Fruit fly (Drosophila melanogaster): Measurements from ENCODE around the gene CG31296.

The CG31296 gene

DNA sequence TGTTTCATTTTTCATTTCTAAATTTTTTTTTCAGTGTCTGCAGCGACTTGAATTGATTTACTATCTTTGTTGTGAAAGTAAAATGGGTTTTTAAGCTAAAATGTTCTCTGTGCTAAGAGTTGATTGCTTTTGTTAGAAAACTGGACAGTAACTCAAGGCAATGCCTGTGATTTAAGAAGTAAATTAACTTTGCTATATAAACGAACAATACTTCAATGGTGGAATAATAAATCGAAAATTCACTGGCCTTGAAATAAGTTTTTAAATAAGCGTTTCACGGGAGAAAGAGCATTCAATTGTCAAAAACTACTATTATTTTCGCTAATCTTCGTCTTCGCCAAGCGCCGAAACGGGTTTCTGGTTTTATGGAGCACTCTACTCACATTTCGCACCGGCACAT, 9.7 kb upstream of the CG31296 start:
- no peak for TF ChIP-seq psq (GFP tag; optimal IDR thresholded peaks at IDR 0.05)
- peak; percentile 2 for TF ChIP-seq rgr (GFP tag; optimal IDR thresholded peaks at IDR 0.05)
- TF ChIP-seq fru (GFP tag; optimal IDR thresholded peaks at IDR 0.05) = peak; percentile 6
- TF ChIP-seq foxo (GFP tag; optimal IDR thresholded peaks at IDR 0.05) = peak in 1 of 2 experiments; percentile 22
- no peak for TF ChIP-seq Dfd (GFP tag; optimal IDR thresholded peaks at IDR 0.05)
- peak; percentile 16 for TF ChIP-seq ey (GFP tag; optimal IDR thresholded peaks at IDR 0.05)

DNA sequence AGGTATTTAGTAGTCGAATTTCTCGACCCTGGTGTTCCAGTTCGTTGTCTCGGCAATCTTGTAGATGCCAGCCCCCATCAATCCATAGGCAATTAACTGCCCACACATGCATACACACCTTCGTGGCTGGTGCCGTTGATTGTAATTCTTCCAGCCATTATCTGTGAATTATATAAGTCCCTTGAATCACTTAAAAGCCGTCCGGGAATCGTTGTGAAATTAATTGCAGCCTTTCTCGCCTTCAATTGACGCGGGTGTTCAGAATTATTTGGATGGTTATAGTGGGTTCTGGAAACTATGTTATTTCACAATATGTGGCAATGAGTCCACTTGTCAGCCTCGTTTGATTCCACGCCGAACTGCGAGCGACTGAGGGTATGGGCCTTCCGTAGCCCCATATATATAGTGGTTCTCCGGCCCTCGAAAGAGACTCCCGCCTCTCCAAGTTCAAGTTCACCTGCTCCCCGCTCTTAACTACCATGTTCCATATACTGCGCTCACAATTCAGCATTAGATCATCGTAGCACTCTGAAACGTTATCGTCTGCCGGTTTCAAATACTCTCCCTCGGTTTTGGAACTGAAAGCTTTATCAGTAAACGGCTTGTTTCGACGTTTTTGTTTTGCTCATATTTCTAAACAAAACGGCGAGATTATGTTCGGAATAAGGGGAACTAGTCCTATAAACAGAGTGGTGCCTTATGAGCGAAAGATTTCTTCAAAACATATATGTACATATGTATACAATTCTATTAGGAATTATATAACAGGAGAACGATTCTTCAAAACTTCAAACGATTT, 5.8 kb upstream of the CG31296 start, which contains the start of gene AOX1:
TSS of gene AOX1 (minus strand) at position 375 of the 799 bp plus-strand sequence.
- no peak for TF ChIP-seq dmrt93B (GFP tag; optimal IDR thresholded peaks at IDR 0.05)
- no peak for TF ChIP-seq Sp1 (GFP tag; optimal IDR thresholded peaks at IDR 0.05)
- no peak for TF ChIP-seq ey (GFP tag; optimal IDR thresholded peaks at IDR 0.05)
- TF ChIP-seq GATAd (GFP tag; optimal IDR thresholded peaks at IDR 0.05) = no peak
- TF ChIP-seq tai (GFP tag; optimal IDR thresholded peaks at IDR 0.05) = no peak
- TF ChIP-seq Dif (GFP tag; optimal IDR thresholded peaks at IDR 0.05; ENCODE audit: partially characterized antibody) = peak; percentile 62
- TF ChIP-seq dl (GFP tag; optimal IDR thresholded peaks at IDR 0.05; ENCODE audit: insufficient read depth in 1 of 2, partially characterized antibody in 2 of 2) = no peak
- no peak for TF ChIP-seq N (GFP tag; optimal IDR thresholded peaks at IDR 0.05)

DNA sequence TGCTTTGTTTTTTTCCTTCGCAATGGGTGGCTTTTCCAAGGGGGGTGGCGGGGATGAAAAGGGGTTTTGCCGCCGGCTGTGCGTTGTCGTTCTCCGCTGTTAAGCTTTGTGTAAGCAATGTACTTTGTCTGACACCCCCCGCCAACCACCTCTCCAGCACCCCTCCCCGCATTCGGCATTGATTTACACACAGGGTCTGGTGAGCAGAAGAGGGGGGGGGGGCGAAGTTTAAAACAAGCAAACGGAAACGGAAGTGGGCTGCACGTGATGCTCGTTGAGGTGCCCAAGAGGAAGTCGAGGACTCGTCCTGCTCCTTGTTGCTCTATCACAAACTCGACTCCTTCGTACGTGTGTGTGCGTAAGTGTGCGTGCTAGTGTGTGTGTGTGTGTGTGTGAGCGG, 14.2 kb downstream of the CG31296 start:
- TF ChIP-seq Vsx2 (GFP tag; optimal IDR thresholded peaks at IDR 0.05; ENCODE audit: partially characterized antibody) (no peak), sv (GFP tag; optimal IDR thresholded peaks at IDR 0.05) (no peak), br (GFP tag; optimal IDR thresholded peaks at IDR 0.05) (no peak), ey (GFP tag; optimal IDR thresholded peaks at IDR 0.05) (no peak), N (GFP tag; optimal IDR thresholded peaks at IDR 0.05) (no peak), brk (GFP tag; optimal IDR thresholded peaks at IDR 0.05) (no peak), CrebA (GFP tag; optimal IDR thresholded peaks at IDR 0.05; ENCODE audit: borderline replicate concordance) (no peak), woc (GFP tag; optimal IDR thresholded peaks at IDR 0.05) (no peak), Dfd (GFP tag; optimal IDR thresholded peaks at IDR 0.05) (no peak)

DNA sequence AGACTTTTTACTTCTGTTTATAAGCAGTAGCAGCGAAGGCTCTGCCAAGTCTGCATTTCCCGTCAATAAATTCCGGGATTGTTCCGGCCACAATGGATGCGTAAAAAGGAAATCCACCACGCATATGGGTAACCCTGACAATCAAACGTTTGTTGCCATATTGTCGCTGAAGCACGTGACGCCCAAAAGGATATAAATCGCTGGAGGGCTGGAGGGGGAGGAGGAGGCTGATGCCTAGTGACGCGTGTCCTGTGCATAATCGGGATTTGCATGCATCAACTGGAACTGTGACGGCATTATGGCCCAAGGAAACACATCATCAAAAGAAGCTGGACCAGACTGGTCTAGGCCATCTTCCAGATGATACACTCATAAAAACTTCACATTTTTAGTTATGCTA, 18.1 kb downstream of the CG31296 start:
- TF ChIP-seq rgr (GFP tag; optimal IDR thresholded peaks at IDR 0.05) (no peak), CG9705 (GFP tag; optimal IDR thresholded peaks at IDR 0.05) (no peak), N (GFP tag; optimal IDR thresholded peaks at IDR 0.05) (no peak), ey (GFP tag; optimal IDR thresholded peaks at IDR 0.05) (no peak), sv (GFP tag; optimal IDR thresholded peaks at IDR 0.05) (no peak), br (GFP tag; optimal IDR thresholded peaks at IDR 0.05) (no peak), Hr78 (GFP tag; optimal IDR thresholded peaks at IDR 0.05) (no peak), CrebA (GFP tag; optimal IDR thresholded peaks at IDR 0.05; ENCODE audit: borderline replicate concordance) (no peak), Dfd (GFP tag; optimal IDR thresholded peaks at IDR 0.05) (no peak), Abd-B (GFP tag; optimal IDR thresholded peaks at IDR 0.05) (no peak), OdsH (GFP tag; optimal IDR thresholded peaks at IDR 0.05) (no peak), HLH106 (tag; optimal IDR thresholded peaks at IDR 0.05) (no peak), CG32264 (GFP tag; optimal IDR thresholded peaks at IDR 0.05) (no peak), GATAd (GFP tag; optimal IDR thresholded peaks at IDR 0.05) (no peak), Dif (GFP tag; optimal IDR thresholded peaks at IDR 0.05; ENCODE audit: partially characterized antibody) (no peak), Hr83 (GFP tag; optimal IDR thresholded peaks at IDR 0.05; ENCODE audit: poor library complexity, severe bottlenecking) (no peak), dsf (GFP tag; optimal IDR thresholded peaks at IDR 0.05; ENCODE audit: borderline replicate concordance) (no peak), foxo (GFP tag; optimal IDR thresholded peaks at IDR 0.05) (no peak), dmrt93B (GFP tag; optimal IDR thresholded peaks at IDR 0.05) (no peak), fru (GFP tag; optimal IDR thresholded peaks at IDR 0.05) (no peak)

DNA sequence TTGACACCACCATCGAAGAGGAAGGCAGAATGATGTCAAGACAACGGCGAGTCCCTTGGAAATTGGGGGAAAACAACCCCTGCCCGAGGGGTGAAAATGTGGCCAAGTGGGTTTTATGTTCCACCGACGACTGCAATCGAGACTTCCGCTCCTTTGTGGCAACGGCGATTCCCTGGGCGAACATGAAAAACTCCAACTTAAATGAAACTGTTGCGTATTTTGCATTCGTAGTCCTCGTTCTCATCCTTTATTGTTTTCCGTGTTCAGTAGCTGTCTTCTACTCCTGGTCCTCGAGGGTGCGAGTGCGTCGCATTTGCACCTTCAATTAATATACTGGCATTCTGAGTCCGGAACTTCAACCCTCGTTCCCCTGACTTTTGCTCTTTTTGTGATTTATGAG, 19.0 kb downstream of the CG31296 start:
- TF ChIP-seq Myc (optimal IDR thresholded peaks at IDR 0.05) = no peak
- TF ChIP-seq foxo (GFP tag; optimal IDR thresholded peaks at IDR 0.05) = no peak
- TF ChIP-seq sage (GFP tag; optimal IDR thresholded peaks at IDR 0.05) = no peak
- no peak for TF ChIP-seq tai (GFP tag; optimal IDR thresholded peaks at IDR 0.05)
- no peak for TF ChIP-seq HLH106 (tag; optimal IDR thresholded peaks at IDR 0.05)
- TF ChIP-seq GATAd (GFP tag; optimal IDR thresholded peaks at IDR 0.05) = no peak
- no peak for TF ChIP-seq lola (GFP tag; optimal IDR thresholded peaks at IDR 0.05)
- no peak for TF ChIP-seq dsf (GFP tag; optimal IDR thresholded peaks at IDR 0.05; ENCODE audit: borderline replicate concordance)
- no peak for TF ChIP-seq Dfd (GFP tag; optimal IDR thresholded peaks at IDR 0.05)
- TF ChIP-seq Sp1 (GFP tag; optimal IDR thresholded peaks at IDR 0.05) = no peak
- TF ChIP-seq Abd-B (GFP tag; optimal IDR thresholded peaks at IDR 0.05) = no peak
- no peak for TF ChIP-seq h (GFP tag; optimal IDR thresholded peaks at IDR 0.05)
- TF ChIP-seq brk (GFP tag; optimal IDR thresholded peaks at IDR 0.05) = no peak
- TF ChIP-seq br (GFP tag; optimal IDR thresholded peaks at IDR 0.05) = no peak
- no peak for TF ChIP-seq Hr83 (GFP tag; optimal IDR thresholded peaks at IDR 0.05; ENCODE audit: poor library complexity, severe bottlenecking)
- no peak for TF ChIP-seq psq (GFP tag; optimal IDR thresholded peaks at IDR 0.05)
